Worm (Caenorhabditis elegans) whole organism, L2 larva: ENCODE results near the gene fbxc-17.
"Not testable (repeated sequence)": the region's sequence is repeated elsewhere in the genome, so short reads cannot be mapped to it uniquely, and the experiment has no call there.

Experiments used
- C34F6.9 ChIP-seq: fragments of 150-350 bp; optimal IDR thresholded peaks from 2 replicates; lab custom pipeline; 2014; ENCODE audit warnings: missing biosample characterization, missing genetic modification characterization
- F13H6.1 ChIP-seq: sonication (generic microtip); optimal IDR thresholded peaks from 2 replicates; lab custom pipeline; 2016; ENCODE audit warnings: missing genetic modification characterization, missing compliant biosample characterization
- R02D3.7 ChIP-seq: fragments of 150-350 bp; optimal IDR thresholded peaks from 2 replicates; lab custom pipeline; 2014; ENCODE audit warnings: missing biosample characterization, missing genetic modification characterization
- ZK546.5 ChIP-seq: sonication (generic microtip); optimal IDR thresholded peaks from 2 replicates; lab custom pipeline; 2017; ENCODE audit warnings: missing biosample characterization, missing genetic modification characterization
- alr-1 ChIP-seq: fragments of 150-350 bp; optimal IDR thresholded peaks from 2 replicates; lab custom pipeline; 2014; ENCODE audit warnings: missing biosample characterization, missing genetic modification characterization
- ama-1 ChIP-seq: fragments of 150-350 bp; optimal IDR thresholded peaks from 2 replicates; lab custom pipeline; 2018; ENCODE audit warnings: inconsistent platforms
- ceh-16 ChIP-seq: fragments of 150-350 bp; optimal IDR thresholded peaks from 2 replicates; lab custom pipeline; 2014; ENCODE audit warnings: missing biosample characterization, missing genetic modification characterization
- ceh-82 ChIP-seq: fragments of 150-350 bp; optimal IDR thresholded peaks from 2 replicates; lab custom pipeline; 2014; ENCODE audit warnings: missing biosample characterization, missing genetic modification characterization
- crh-2 ChIP-seq: sonication (generic microtip); optimal IDR thresholded peaks from 2 replicates; lab custom pipeline; 2017; ENCODE audit warnings: missing biosample characterization, missing genetic modification characterization
- egl-27 ChIP-seq: sonication (generic microtip); optimal IDR thresholded peaks from 3 replicates; lab custom pipeline; 2017; ENCODE audit warnings: missing biosample characterization, missing genetic modification reagents, missing genetic modification characterization
- elt-1 ChIP-seq: fragments of 150-350 bp; optimal IDR thresholded peaks from 2 replicates; lab custom pipeline; 2014; ENCODE audit warnings: missing biosample characterization, missing genetic modification characterization
- gmeb-1 ChIP-seq: fragments of 150-350 bp; optimal IDR thresholded peaks from 2 replicates; lab custom pipeline; 2014; ENCODE audit warnings: missing biosample characterization, missing genetic modification characterization
- mbf-1 ChIP-seq: sonication (generic microtip); optimal IDR thresholded peaks from 2 replicates; lab custom pipeline; 2017; ENCODE audit warnings: missing biosample characterization, missing genetic modification characterization
- mdl-1 ChIP-seq, 2 experiments: fragments of 150-350 bp in 1 of 2; sonication (generic microtip) in 1 of 2; optimal IDR thresholded peaks; 2 replicates each; lab custom pipeline; 2017; ENCODE audit warnings: missing biosample characterization in 2 of 2, missing genetic modification characterization in 2 of 2
- nhr-10 ChIP-seq: sonication (generic microtip); optimal IDR thresholded peaks from 2 replicates; lab custom pipeline; 2017; ENCODE audit warnings: missing biosample characterization, missing genetic modification characterization
- nhr-12 ChIP-seq: fragments of 150-350 bp; optimal IDR thresholded peaks from 2 replicates; lab custom pipeline; 2014; ENCODE audit warnings: missing biosample characterization, missing genetic modification characterization
- nhr-129 ChIP-seq: fragments of 150-350 bp; optimal IDR thresholded peaks from 2 replicates; lab custom pipeline; 2014; ENCODE audit warnings: missing biosample characterization, missing genetic modification characterization
- nhr-21 ChIP-seq: fragments of 150-350 bp; optimal IDR thresholded peaks from 2 replicates; lab custom pipeline; 2014; ENCODE audit warnings: missing biosample characterization, missing genetic modification characterization
- nhr-23 ChIP-seq: fragments of 150-350 bp; optimal IDR thresholded peaks from 2 replicates; lab custom pipeline; 2014; ENCODE audit warnings: missing biosample characterization, missing genetic modification reagents, missing genetic modification characterization
- nhr-25 ChIP-seq: fragments of 150-350 bp; sonication (generic microtip); optimal IDR thresholded peaks from 3 replicates; lab custom pipeline; 2014; ENCODE audit warnings: missing biosample characterization, missing genetic modification characterization
- nhr-6 ChIP-seq: fragments of 150-350 bp; optimal IDR thresholded peaks from 2 replicates; lab custom pipeline; 2014; ENCODE audit warnings: missing biosample characterization, missing genetic modification characterization
- nhr-77 ChIP-seq: fragments of 150-350 bp; optimal IDR thresholded peaks from 2 replicates; lab custom pipeline; 2014; ENCODE audit warnings: missing biosample characterization, missing genetic modification characterization
- peb-1 ChIP-seq: fragments of 150-350 bp; optimal IDR thresholded peaks from 2 replicates; lab custom pipeline; 2014; ENCODE audit warnings: missing biosample characterization, missing genetic modification characterization
- sem-4 ChIP-seq: fragments of 150-350 bp; optimal IDR thresholded peaks from 2 replicates; lab custom pipeline; 2014; ENCODE audit warnings: missing biosample characterization, missing genetic modification reagents, missing genetic modification characterization
- sma-3 ChIP-seq: sonication (generic microtip); optimal IDR thresholded peaks from 2 replicates; lab custom pipeline; 2016; ENCODE audit warnings: missing genetic modification reagents, missing genetic modification characterization, missing compliant biosample characterization
- sma-9 ChIP-seq, 2 experiments: fragments of 150-350 bp in 1 of 2; sonication (generic microtip) in 1 of 2; optimal IDR thresholded peaks; 2 replicates each; lab custom pipeline; 2014 to 2016; ENCODE audit warnings: missing genetic modification characterization in 2 of 2, mild to moderate bottlenecking in 1 of 2, missing biosample characterization in 1 of 2, missing compliant biosample characterization in 1 of 2, missing genetic modification reagents in 1 of 2, moderate library complexity in 1 of 2
- snpc-4 ChIP-seq: fragments of 150-350 bp; optimal IDR thresholded peaks from 2 replicates; lab custom pipeline; 2014; ENCODE audit warnings: missing biosample characterization, missing genetic modification characterization
- unc-39 ChIP-seq: fragments of 150-350 bp; optimal IDR thresholded peaks from 2 replicates; lab custom pipeline; 2014; ENCODE audit warnings: missing biosample characterization, missing genetic modification characterization
- unc-55 ChIP-seq: fragments of 150-350 bp; sonication (generic microtip); optimal IDR thresholded peaks from 3 replicates; lab custom pipeline; 2014; ENCODE audit warnings: missing biosample characterization, missing genetic modification reagents, missing genetic modification characterization
- unc-62 ChIP-seq: fragments of 150-350 bp; optimal IDR thresholded peaks from 2 replicates; lab custom pipeline; 2014; ENCODE audit warnings: missing biosample characterization, missing genetic modification reagents, missing genetic modification characterization
- zag-1 ChIP-seq: fragments of 150-350 bp; optimal IDR thresholded peaks from 2 replicates; lab custom pipeline; 2014; ENCODE audit warnings: missing biosample characterization, missing genetic modification characterization
- ztf-11 ChIP-seq: sonication (generic microtip); optimal IDR thresholded peaks from 2 replicates; lab custom pipeline; 2017; ENCODE audit warnings: missing biosample characterization, missing genetic modification characterization

fbxc-17 gene

ce11 chrII:999493-999892 is 20.5 kb upstream of the fbxc-17 start, which contains the start of gene fbxb-29:
Gene fbxb-29, minus strand, starts transcription at chrII:999593.
- TF ChIP-seq crh-2 (tag; lab: Kevin White, UChicago) = no peak
- TF ChIP-seq unc-39 = no peak
- no peak for TF ChIP-seq nhr-12
- no peak for TF ChIP-seq ceh-82 (tag; lab: Kevin White, UChicago)
- TF ChIP-seq nhr-23 (tag; lab: Kevin White, UChicago) = no peak
- no peak for TF ChIP-seq zag-1
- no peak for TF ChIP-seq nhr-21 (tag; lab: Kevin White, UChicago)
- TF ChIP-seq elt-1 = no peak
- no peak for TF ChIP-seq peb-1 (tag; lab: Kevin White, UChicago)
- TF ChIP-seq alr-1 (tag; lab: Kevin White, UChicago) = no peak

ce11 chrII:996112-996511 is 17.1 kb upstream of the fbxc-17 start, which contains the start of gene F45D11.11:
Gene F45D11.11, minus strand, starts transcription at chrII:996212.
- not testable (repeated sequence) for TF ChIP-seq F13H6.1, nhr-25, ZK546.5 (tag; lab: Kevin White, UChicago)

DNA sequence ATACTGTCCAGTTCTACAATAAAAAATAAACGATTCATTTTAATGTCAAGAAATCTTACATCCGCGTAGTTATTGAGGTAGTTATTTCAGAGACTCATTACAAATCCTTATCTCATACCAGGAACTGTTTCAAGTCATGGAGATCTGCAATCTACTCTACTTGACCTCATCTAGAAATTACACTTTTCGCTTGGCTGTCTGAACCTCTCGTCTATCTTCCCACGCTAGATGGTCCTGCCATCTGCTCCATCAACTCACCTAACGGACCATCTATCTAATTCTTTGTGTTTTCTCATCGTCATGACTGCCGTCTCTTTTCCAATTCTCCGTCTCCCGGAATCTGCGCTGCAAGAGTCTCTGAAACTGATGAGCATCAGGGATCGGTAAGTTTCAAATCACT is 15.2 kb upstream of the fbxc-17 start, which contains the start of gene F45D11.7:
Gene F45D11.7 (plus strand): TSS at position 301 of the 400 bp plus-strand sequence.
- TF ChIP-seq nhr-6 (tag; lab: Kevin White, UChicago); sma-9 (GFP tag; optimal IDR thresholded peaks at IDR 0.05; lab: Kevin White, UChicago); sma-9 (tag; optimal IDR thresholded peaks at IDR 0.05; lab: Kevin White, UChicago); mdl-1 (tag; optimal IDR thresholded peaks at IDR 0.05; lab: Kevin White, UChicago): not testable (repeated sequence)
- TF ChIP-seq, all 48 proteins: peak for 0; not testable (repeated sequence) for 48

DNA sequence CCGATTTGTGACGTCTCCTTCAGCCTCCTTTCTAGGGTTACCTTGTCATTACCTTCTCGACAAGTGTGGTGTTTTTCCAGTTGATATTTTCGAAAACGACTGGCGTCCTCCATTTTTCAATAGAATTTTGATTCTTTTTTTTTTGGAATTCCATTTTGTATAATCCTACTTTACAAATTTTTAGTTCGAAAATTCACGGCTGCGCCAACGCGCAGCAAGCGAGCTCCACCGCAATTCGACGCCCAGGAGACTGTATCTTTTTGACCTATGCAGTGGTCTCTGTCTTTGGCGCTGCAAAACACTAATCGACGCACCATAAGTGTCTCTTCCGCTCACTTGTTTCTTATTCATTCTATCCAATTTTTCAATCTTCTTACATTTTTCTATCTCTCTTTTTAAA is 12.3 kb upstream of the fbxc-17 start, which contains the start of gene fbxc-42:
Gene fbxc-42 (plus strand): TSS at position 301 of the 400 bp plus-strand sequence.
- TF ChIP-seq R02D3.7 (tag; lab: Kevin White, UChicago) (no peak), zag-1 (no peak), unc-55 (GFP tag; lab: Kevin White, UChicago) (no peak), elt-1 (no peak), ceh-16 (tag; lab: Kevin White, UChicago) (no peak), ama-1 (lab: Kevin White, UChicago) (no peak), nhr-25 (tag; lab: Kevin White, UChicago) (no peak), sem-4 (tag; lab: Kevin White, UChicago) (no peak), egl-27 (tag; lab: Kevin White, UChicago) (no peak), unc-62 (GFP tag; lab: Kevin White, UChicago) (no peak)

DNA sequence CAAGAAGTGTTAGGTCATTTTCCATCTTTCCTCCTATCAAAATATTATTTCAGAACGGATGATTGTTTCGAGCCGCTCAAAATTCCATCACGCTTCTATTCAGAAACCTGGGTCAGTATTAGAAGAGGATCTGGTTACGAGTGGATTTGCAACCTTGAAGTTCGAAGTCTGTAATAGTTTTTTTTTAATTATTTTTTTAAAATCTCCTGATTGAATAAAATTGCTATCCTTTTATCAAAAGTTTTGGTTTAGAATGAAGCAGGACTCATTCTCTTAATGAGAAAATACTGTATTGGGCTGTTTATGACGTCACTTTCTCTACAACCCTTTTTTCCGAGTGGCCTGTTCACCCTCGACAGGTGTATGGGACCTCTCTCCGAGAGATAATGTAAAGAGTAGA is 9.4 kb upstream of the fbxc-17 start, which contains the start of gene fbxc-39:
Gene fbxc-39 (plus strand): TSS at position 301 of the 400 bp plus-strand sequence.
- no peak for TF ChIP-seq ztf-11 (tag; lab: Kevin White, UChicago)
- TF ChIP-seq sma-3 = no peak
- TF ChIP-seq unc-55 (GFP tag; lab: Kevin White, UChicago) = no peak
- TF ChIP-seq sma-9 (GFP tag; optimal IDR thresholded peaks at IDR 0.05; lab: Kevin White, UChicago) = no peak
- no peak for TF ChIP-seq sma-9 (tag; optimal IDR thresholded peaks at IDR 0.05; lab: Kevin White, UChicago)
- no peak for TF ChIP-seq nhr-77 (tag; lab: Kevin White, UChicago)
- TF ChIP-seq crh-2 (tag; lab: Kevin White, UChicago) = no peak
- TF ChIP-seq R02D3.7 (tag; lab: Kevin White, UChicago) = no peak
- no peak for TF ChIP-seq mbf-1
- no peak for TF ChIP-seq mdl-1 (tag; optimal IDR thresholded peaks at IDR 0.05; lab: Kevin White, UChicago)
- no peak for TF ChIP-seq C34F6.9 (tag; lab: Kevin White, UChicago)
- no peak for TF ChIP-seq nhr-129
- TF ChIP-seq nhr-21 (tag; lab: Kevin White, UChicago) = no peak
- no peak for TF ChIP-seq snpc-4 (tag; lab: Kevin White, UChicago)
- TF ChIP-seq, all 48 proteins: peak for 0

DNA sequence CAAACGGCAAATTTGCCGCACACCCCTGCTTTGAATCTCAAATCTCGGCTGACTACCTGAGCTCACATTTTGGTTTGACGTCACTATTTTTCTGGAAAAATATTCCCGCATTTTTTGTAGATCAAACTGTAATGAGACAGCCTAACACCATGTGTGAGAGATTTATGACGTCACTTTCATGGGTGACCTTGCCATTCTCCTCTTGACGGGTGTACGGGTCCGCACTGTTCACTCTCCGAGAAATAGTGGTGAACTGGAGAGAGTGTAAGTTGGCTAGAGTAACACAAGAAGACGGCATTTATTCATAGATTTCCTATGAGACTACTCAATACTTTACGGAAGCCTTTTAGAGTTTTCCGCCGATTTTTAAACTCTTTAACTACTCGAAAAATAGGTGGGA is 6.7 kb upstream of the fbxc-17 start, which contains the start of gene fbxc-40:
Gene fbxc-40 (plus strand): TSS at position 301 of the 400 bp plus-strand sequence.
- TF ChIP-seq nhr-21, gmeb-1, nhr-10 (tag; lab: Kevin White, UChicago): not testable (repeated sequence)
